Worm (Caenorhabditis elegans): ENCODE data around the gene W10C4.1.

DNA sequence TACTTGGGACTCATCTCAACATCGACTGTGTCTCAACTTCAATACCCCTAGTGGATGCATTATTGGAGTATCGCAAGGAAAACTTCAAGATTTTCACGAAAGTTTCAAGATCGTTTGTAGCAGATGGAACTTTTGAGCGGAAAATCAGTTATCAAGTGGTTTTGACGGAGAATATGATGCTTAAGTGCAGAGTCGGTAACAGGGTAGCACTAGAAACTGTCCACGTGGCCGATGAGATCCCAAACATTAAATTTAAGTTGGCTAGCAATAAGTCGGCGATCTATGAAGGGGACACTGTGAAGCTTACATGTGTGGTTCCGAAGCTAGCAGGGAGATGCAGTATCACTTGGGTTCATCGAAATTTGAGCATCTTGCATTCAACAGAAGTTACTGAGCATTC, 47.8 kb downstream of the W10C4.1 start:
- TF ChIP-seq egl-27 (tag; optimal IDR thresholded peaks at IDR 0.05) (no peak), snpc-4 (tag; optimal IDR thresholded peaks at IDR 0.05) (no peak)

Measured in whole organism, L3 larva.